Worm (Caenorhabditis elegans) whole organism, early embryonic: ENCODE results near the gene T03F6.3.

Experiments
- B0310.2 ChIP-seq: sonication (generic microtip); optimal IDR thresholded peaks from 2 replicates; lab custom pipeline; 2016; ENCODE audit warnings: mild to moderate bottlenecking, missing genetic modification characterization, missing compliant biosample characterization
- F13C5.2 ChIP-seq: sonication (generic microtip); optimal IDR thresholded peaks from 2 replicates; lab custom pipeline; 2017; ENCODE audit warnings: mild to moderate bottlenecking, missing genetic modification characterization, inconsistent platforms, missing compliant biosample characterization
- ama-1 ChIP-seq: fragments of 150-350 bp; optimal IDR thresholded peaks from 2 replicates; lab custom pipeline; 2014
- flt-1 ChIP-seq: fragments of 200-800 bp; sonication (Bioruptor generic); IDR thresholded peaks from 2 replicates; pipeline ENCODE4 v1.3.6; 2022; ENCODE audit warnings: missing genetic modification characterization, missing compliant biosample characterization
- hmbx-1 ChIP-seq: sonication (generic microtip); optimal IDR thresholded peaks from 2 replicates; lab custom pipeline; 2016; ENCODE audit warnings: mild to moderate bottlenecking, missing genetic modification characterization, missing compliant biosample characterization
- hnd-1 ChIP-seq: sonication (generic microtip); optimal IDR thresholded peaks from 2 replicates; lab custom pipeline; 2016; ENCODE audit warnings: missing genetic modification characterization, missing compliant biosample characterization
- scrt-1 ChIP-seq: fragments of 200-800 bp; sonication (Bioruptor generic); IDR thresholded peaks from 2 replicates; pipeline ENCODE4 v1.3.6; 2022; ENCODE audit warnings: missing genetic modification characterization, missing compliant biosample characterization
- sea-1 ChIP-seq: fragments of 200-800 bp; sonication (Bioruptor generic); conservative IDR thresholded peaks from 2 replicates; pipeline ENCODE4 v1.3.6; 2022; ENCODE audit warnings: missing genetic modification characterization, missing compliant biosample characterization
- tbx-37 ChIP-seq: fragments of 200-800 bp; sonication (Bioruptor generic); conservative IDR thresholded peaks from 2 replicates; pipeline ENCODE4 v1.3.6; 2022; ENCODE audit warnings: missing genetic modification reagents, missing genetic modification characterization, missing compliant biosample characterization
- tra-4 ChIP-seq: sonication (generic microtip); optimal IDR thresholded peaks from 2 replicates; lab custom pipeline; 2017; ENCODE audit warnings: missing genetic modification characterization, missing compliant biosample characterization

DNA sequence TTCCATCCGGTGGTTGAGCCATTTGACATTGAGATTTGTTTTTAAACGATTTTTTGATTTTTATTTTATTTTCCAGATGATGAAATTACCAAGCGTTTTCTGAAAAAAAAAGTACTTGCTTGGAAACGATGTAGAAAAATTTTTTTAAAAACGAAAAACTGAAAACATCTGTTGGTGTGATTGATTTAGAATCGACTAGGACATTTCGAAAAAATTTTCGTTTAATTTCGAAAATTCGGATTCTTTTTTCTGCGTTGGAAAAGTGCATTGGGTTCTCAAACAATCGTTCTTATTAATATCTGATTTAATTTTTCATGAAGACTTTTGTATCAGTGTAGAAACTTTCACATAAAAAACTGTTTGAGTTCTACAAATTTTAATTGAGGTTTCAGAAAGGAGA, 29.9 kb upstream of the T03F6.3 start, which contains the start of gene F53A2.9:
- TF ChIP-seq ama-1 = no peak
- TF ChIP-seq tbx-37 = no peak
- TF ChIP-seq flt-1 (GFP tag; lab: Robert Waterston, UW) = no peak
- TF ChIP-seq tra-4 (tag; lab: Kevin White, UChicago) = no peak
- TF ChIP-seq sea-1 (GFP tag; lab: Robert Waterston, UW) = no peak
- no peak for TF ChIP-seq hmbx-1 (tag; lab: Kevin White, UChicago)
- no peak for TF ChIP-seq B0310.2
- no peak for TF ChIP-seq scrt-1 (GFP tag; lab: Robert Waterston, UW)
- TF ChIP-seq F13C5.2 (tag; lab: Kevin White, UChicago) = no peak
- TF ChIP-seq hnd-1 = no peak
